Fruit fly (Drosophila melanogaster): Measurements from ENCODE around the gene CG10561.

The CG10561 gene

DNA sequence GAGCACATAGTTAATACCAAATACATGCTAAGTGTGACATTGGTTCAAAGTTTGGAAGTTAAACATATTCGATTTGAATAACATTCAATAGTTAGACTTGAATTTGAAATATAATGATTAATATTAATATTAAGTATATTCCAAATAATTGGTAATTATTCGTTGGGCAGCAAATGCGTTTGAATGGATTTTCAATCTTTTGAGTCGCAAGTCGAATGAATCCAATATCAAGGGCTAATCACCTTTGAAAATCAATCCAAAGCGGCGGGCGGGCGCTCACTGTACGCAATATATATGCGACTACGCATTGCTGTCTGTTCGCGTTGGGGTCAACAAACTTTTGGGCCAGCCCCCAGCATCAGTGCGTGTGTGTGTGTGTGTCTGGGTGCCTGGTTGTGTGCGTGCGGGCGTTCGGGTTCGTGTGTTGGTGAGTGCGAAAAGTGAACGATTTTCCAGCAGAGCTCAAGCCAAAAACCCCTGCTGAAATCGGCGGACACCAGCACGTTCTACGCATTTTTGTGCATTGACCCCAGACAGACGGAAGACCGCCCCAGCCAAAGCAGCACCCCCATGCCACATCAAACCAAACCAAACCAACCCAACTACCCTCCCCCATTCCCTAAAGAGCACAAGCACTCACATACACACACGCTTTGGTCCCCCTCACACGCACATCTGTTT lies 24.3 kb downstream of the CG10561 start (continued):
- TF ChIP-seq unpg (GFP tag; optimal IDR thresholded peaks at IDR 0.05) (peak; percentile 23), HHEX (GFP tag; optimal IDR thresholded peaks at IDR 0.05) (peak; percentile 22), kni (GFP tag; optimal IDR thresholded peaks at IDR 0.05) (peak; percentile 13), Rfx (GFP tag; IDR thresholded peaks at IDR 0.05) (no peak), tap (tag; optimal IDR thresholded peaks at IDR 0.05) (no peak), her (GFP tag; optimal IDR thresholded peaks at IDR 0.05) (no peak), sens (GFP tag) (no peak), otp (GFP tag; IDR thresholded peaks at IDR 0.05) (no peak), cg (GFP tag; optimal IDR thresholded peaks at IDR 0.05) (peak; percentile 79), Mes4 (GFP tag; optimal IDR thresholded peaks at IDR 0.05) (no peak), CG8388 (GFP tag; optimal IDR thresholded peaks at IDR 0.05) (peak; percentile 6), seq (GFP tag; IDR thresholded peaks at IDR 0.05) (no peak; the same call in 1 of the 2 replicates), Side (GFP tag; optimal IDR thresholded peaks at IDR 0.05) (no peak), Dbx (GFP tag; IDR thresholded peaks at IDR 0.05) (peak; percentile 60; the same call in 1 of the 3 replicates), z (GFP tag; IDR thresholded peaks at IDR 0.05) (0 out of 3 replicates have a peak, but pooled peaks have one; percentile 27), zen (tag; optimal IDR thresholded peaks at IDR 0.05) (no peak), CG17359 (tag; optimal IDR thresholded peaks at IDR 0.05) (peak; percentile 24), Fer1 (GFP tag; optimal IDR thresholded peaks at IDR 0.05) (peak; percentile 32), mam (GFP tag; optimal IDR thresholded peaks at IDR 0.05) (no peak), Ssrp (tag; optimal IDR thresholded peaks at IDR 0.05) (peak; percentile 32), CG13424 (tag; optimal IDR thresholded peaks at IDR 0.05) (peak; percentile 41), Awh (GFP tag; IDR thresholded peaks at IDR 0.05) (no peak), Atf-2 (GFP tag; optimal IDR thresholded peaks at IDR 0.05) (no peak), sc (optimal IDR thresholded peaks at IDR 0.05) (no peak), sc (GFP tag; optimal IDR thresholded peaks at IDR 0.05) (no peak), PHDP (tag; optimal IDR thresholded peaks at IDR 0.05) (peak; percentile 2), Hmr (GFP tag; optimal IDR thresholded peaks at IDR 0.05) (peak; percentile 43), gem (tag; optimal IDR thresholded peaks at IDR 0.05) (peak; percentile 53), al (GFP tag; IDR thresholded peaks at IDR 0.05) (no peak), CG4854 (GFP tag; optimal IDR thresholded peaks at IDR 0.05) (no peak), CG14441 (GFP tag; IDR thresholded peaks at IDR 0.05) (no peak), lola (GFP tag; optimal IDR thresholded peaks at IDR 0.05) (peak in 1 of 3 experiments; percentile 9), CG16815 (GFP tag; optimal IDR thresholded peaks at IDR 0.05) (no peak), chinmo (GFP tag; IDR thresholded peaks at IDR 0.05; ENCODE audit: partially characterized antibody) (0 out of 4 replicates have a peak, but pooled peaks have one; percentile 38), Hey (tag; optimal IDR thresholded peaks at IDR 0.05) (peak; percentile 64), peb (GFP tag; IDR thresholded peaks at IDR 0.05) (no peak), ac (GFP tag; optimal IDR thresholded peaks at IDR 0.05) (no peak), phol (tag; optimal IDR thresholded peaks at IDR 0.05) (peak; percentile 44), Meics (GFP tag; optimal IDR thresholded peaks at IDR 0.05) (peak; percentile 11), CG4617 (GFP tag; optimal IDR thresholded peaks at IDR 0.05; ENCODE audit: borderline replicate concordance) (no peak), B-H1 (GFP tag; IDR thresholded peaks at IDR 0.05) (no peak), CG1233 (GFP tag; optimal IDR thresholded peaks at IDR 0.05) (no peak), Sox100B (GFP tag; optimal IDR thresholded peaks at IDR 0.05) (peak; percentile 13), Camta (GFP tag; optimal IDR thresholded peaks at IDR 0.05) (no peak), Sox102F (GFP tag; optimal IDR thresholded peaks at IDR 0.05) (peak; percentile 37), Lim3 (GFP tag; IDR thresholded peaks at IDR 0.05) (no peak), CG10209 (GFP tag; optimal IDR thresholded peaks at IDR 0.05) (peak; percentile 40), CG3838 (GFP tag; optimal IDR thresholded peaks at IDR 0.05) (no peak), Hr51 (GFP tag; optimal IDR thresholded peaks at IDR 0.05) (peak in 1 of 2 experiments; percentile 23)

Measured in whole organism, embryonic.